Worm (Caenorhabditis elegans) whole organism, early embryonic: ENCODE data around the gene sra-32.

Experiments
- ama-1 ChIP-seq: fragments of 150-350 bp; optimal IDR thresholded peaks from 2 replicates; lab custom pipeline; 2014
- ceh-36 ChIP-seq: sonication (generic microtip); optimal IDR thresholded peaks from 2 replicates; lab custom pipeline; 2016; ENCODE audit warnings: missing genetic modification characterization, inconsistent platforms, missing compliant biosample characterization
- ets-7 ChIP-seq: sonication (generic microtip); optimal IDR thresholded peaks from 2 replicates; lab custom pipeline; 2016; ENCODE audit warnings: missing genotype, missing genetic modification characterization, missing compliant biosample characterization
- flt-1 ChIP-seq: fragments of 200-800 bp; sonication (Bioruptor generic); IDR thresholded peaks from 2 replicates; pipeline ENCODE4 v1.3.6; 2022; ENCODE audit warnings: missing genetic modification characterization, missing compliant biosample characterization

ce11 chrII:4531880-4532279 is at the start of gene sra-32:
- no peak for TF ChIP-seq ama-1 (lab: Kevin White, UChicago)
- no peak for TF ChIP-seq ceh-36 (tag; lab: Kevin White, UChicago)
- TF ChIP-seq flt-1, result no peak
- TF ChIP-seq ets-7 (tag; lab: Kevin White, UChicago), result no peak
